Fruit fly (Drosophila melanogaster): ENCODE results near the gene CG34155.

DNA sequence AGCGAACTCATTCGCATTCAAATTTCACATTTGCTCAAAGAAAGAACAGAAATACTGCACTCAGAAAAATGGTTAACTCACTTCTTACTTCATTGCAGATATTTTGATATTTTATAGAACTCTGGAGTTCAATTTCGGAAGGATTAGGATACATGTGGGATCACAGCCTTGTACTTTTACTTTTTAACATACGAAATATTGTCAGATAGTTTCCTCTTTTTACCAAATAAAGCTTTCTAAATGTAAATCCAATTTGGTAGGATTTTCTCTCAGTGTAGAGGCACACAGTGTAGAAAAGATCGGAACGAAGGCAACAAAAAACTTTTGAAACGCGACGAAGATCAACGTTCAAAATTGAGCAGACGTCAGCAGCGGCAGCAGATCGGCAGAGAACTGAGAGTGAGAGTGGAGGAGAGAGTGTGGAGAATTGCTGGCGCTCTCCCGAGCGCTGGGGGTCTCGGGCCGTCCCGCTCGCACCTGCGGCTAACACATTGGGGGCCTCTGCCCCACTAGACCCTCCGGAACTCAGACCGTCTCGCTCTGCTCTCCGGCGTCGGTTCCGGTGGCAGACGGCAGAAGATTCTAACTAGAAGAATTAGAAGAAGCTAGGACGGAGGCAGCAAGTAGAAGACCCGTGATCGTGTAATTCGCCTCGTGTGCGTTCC lies 27.9 kb downstream of the CG34155 start, which contains the start of gene tmod:
- TF ChIP-seq psq (optimal IDR thresholded peaks at IDR 0.05) (no peak), Sin3A (optimal IDR thresholded peaks at IDR 0.05) (no peak), h (optimal IDR thresholded peaks at IDR 0.05) (no peak), insv (optimal IDR thresholded peaks at IDR 0.05) (no peak)

Measured in Kc167 (cell line).